Fruit fly (Drosophila melanogaster): Measurements from ENCODE around the gene Saysd1.
A peak's percentile ranks its signal among the peaks of the same experiment; 100 is the strongest.

Saysd1 gene

dm6 chr3R:25207405-25208003 lies 7.5 kb downstream of the Saysd1 start (continued):
- TF ChIP-seq Dek (tag; optimal IDR thresholded peaks at IDR 0.05) (peak; percentile 64), esg (GFP tag; conservative IDR thresholded peaks at IDR 0.05) (peak; percentile 62; the same call in 1 of the 2 replicates), pnt (GFP tag; optimal IDR thresholded peaks at IDR 0.05) (peak; percentile 23), MBD-R2 (GFP tag; IDR thresholded peaks at IDR 0.05) (0 out of 2 replicates have a peak, but pooled peaks have one; percentile 14), Nf-YA (GFP tag; IDR thresholded peaks at IDR 0.05) (peak; percentile 39; the same call in 1 of the 2 replicates), H2.0 (GFP tag; IDR thresholded peaks at IDR 0.05) (no peak), trem (tag; optimal IDR thresholded peaks at IDR 0.05) (peak; percentile 67), caup (GFP tag; optimal IDR thresholded peaks at IDR 0.05; ENCODE audit: severe bottlenecking) (peak; percentile 64), Hr78 (GFP tag; optimal IDR thresholded peaks at IDR 0.05) (peak in 1 of 2 experiments; percentile 58), aop (GFP tag; IDR thresholded peaks at IDR 0.05) (no peak), CG1529 (GFP tag; optimal IDR thresholded peaks at IDR 0.05) (peak; percentile 64), CG8359 (GFP tag; optimal IDR thresholded peaks at IDR 0.05; ENCODE audit: borderline replicate concordance) (peak; percentile 40), CG18476 (GFP tag; optimal IDR thresholded peaks at IDR 0.05) (peak; percentile 65), Ssrp (tag; optimal IDR thresholded peaks at IDR 0.05) (peak; percentile 75), C15 (GFP tag; IDR thresholded peaks at IDR 0.05) (no peak), CG10654 (GFP tag; optimal IDR thresholded peaks at IDR 0.05) (peak; percentile 41), CHES-1-like (GFP tag; optimal IDR thresholded peaks at IDR 0.05) (peak; percentile 25), CG17361 (GFP tag; IDR thresholded peaks at IDR 0.05) (peak; percentile 86), Rx (GFP tag; IDR thresholded peaks at IDR 0.05) (peak; percentile 64; the same call in 1 of the 2 replicates), CG15696 (tag; optimal IDR thresholded peaks at IDR 0.05) (peak; percentile 64), CG13287 (GFP tag; IDR thresholded peaks at IDR 0.05; ENCODE audit: partially characterized antibody) (no peak), Mes4 (GFP tag; optimal IDR thresholded peaks at IDR 0.05) (peak; percentile 36), Fer1 (GFP tag; optimal IDR thresholded peaks at IDR 0.05) (peak; percentile 78), CG14441 (GFP tag; IDR thresholded peaks at IDR 0.05) (peak; percentile 68), CG9215 (GFP tag; IDR thresholded peaks at IDR 0.05) (no peak), CG16779 (GFP tag; IDR thresholded peaks at IDR 0.05) (0 out of 2 replicates have a peak, but pooled peaks have one; percentile 32), CG12769 (tag; optimal IDR thresholded peaks at IDR 0.05) (peak; percentile 27), pho (GFP tag; optimal IDR thresholded peaks at IDR 0.05) (peak; percentile 9), CG6689 (GFP tag; IDR thresholded peaks at IDR 0.05) (peak; percentile 82), CG15514 (GFP tag; optimal IDR thresholded peaks at IDR 0.05) (peak; percentile 42), nom (GFP tag; optimal IDR thresholded peaks at IDR 0.05) (peak; percentile 67), CG16815 (GFP tag; optimal IDR thresholded peaks at IDR 0.05) (peak; percentile 60), Spps (tag; optimal IDR thresholded peaks at IDR 0.05) (peak; percentile 39), mam (GFP tag; optimal IDR thresholded peaks at IDR 0.05) (peak; percentile 36), CG12071 (GFP tag; optimal IDR thresholded peaks at IDR 0.05) (peak; percentile 64), CG12155 (GFP tag; optimal IDR thresholded peaks at IDR 0.05) (peak; percentile 55), otp (GFP tag; IDR thresholded peaks at IDR 0.05) (peak; percentile 60; the same call in 2 of the 3 replicates), fd3F (GFP tag; optimal IDR thresholded peaks at IDR 0.05) (peak; percentile 64), CG18262 (tag; optimal IDR thresholded peaks at IDR 0.05) (peak; percentile 85), lov (optimal IDR thresholded peaks at IDR 0.05) (no peak), lov (GFP tag; IDR thresholded peaks at IDR 0.05) (0 out of 3 replicates have a peak, but pooled peaks have one; percentile 55), CG32772 (GFP tag; IDR thresholded peaks at IDR 0.05) (0 out of 2 replicates have a peak, but pooled peaks have one; percentile 47), CG17359 (tag; optimal IDR thresholded peaks at IDR 0.05) (peak; percentile 79), CG7372 (GFP tag; IDR thresholded peaks at IDR 0.05) (peak; percentile 41; the same call in 1 of the 2 replicates), exex (tag; optimal IDR thresholded peaks at IDR 0.05) (peak; percentile 8), dpn (GFP tag; optimal IDR thresholded peaks at IDR 0.05) (peak; percentile 41 to 70), CG6654 (GFP tag; optimal IDR thresholded peaks at IDR 0.05) (peak; percentile 49), ci (GFP tag; IDR thresholded peaks at IDR 0.05) (peak; percentile 81), Nf-YB (GFP tag; optimal IDR thresholded peaks at IDR 0.05) (peak; percentile 63)

All from whole organism, embryonic.